Worm (Caenorhabditis elegans) whole organism, L4 larva: ENCODE data around the gene bbs-8.

Experiments used
- Y5F2A.4 ChIP-seq: fragments of 200-800 bp; sonication (Bioruptor generic); optimal IDR thresholded peaks from 2 replicates; lab custom pipeline; 2018; ENCODE audit warnings: mild to moderate bottlenecking, missing genetic modification characterization, missing compliant biosample characterization
- aly-2 ChIP-seq: sonication (generic microtip); optimal IDR thresholded peaks from 2 replicates; lab custom pipeline; 2018; ENCODE audit warnings: missing biosample characterization, missing genetic modification characterization
- ama-1 ChIP-seq: fragments of 150-350 bp; optimal IDR thresholded peaks from 2 replicates; lab custom pipeline; 2014; ENCODE audit warnings: inconsistent platforms, mixed read lengths
- lin-13 ChIP-seq: fragments of 150-350 bp; optimal IDR thresholded peaks from 2 replicates; lab custom pipeline; 2014; ENCODE audit warnings: missing biosample characterization, missing genetic modification reagents, missing genetic modification characterization
- lin-39 ChIP-seq: fragments of 150-350 bp; optimal IDR thresholded peaks from 2 replicates; lab custom pipeline; 2014; ENCODE audit warnings: missing biosample characterization, missing genetic modification reagents, missing genetic modification characterization
- lir-3 ChIP-seq: sonication (generic microtip); optimal IDR thresholded peaks from 2 replicates; lab custom pipeline; 2016; ENCODE audit warnings: mild to moderate bottlenecking, missing genetic modification characterization, missing compliant biosample characterization
- nhr-11 ChIP-seq: fragments of 150-350 bp; optimal IDR thresholded peaks from 2 replicates; lab custom pipeline; 2014; ENCODE audit warnings: missing biosample characterization, missing genetic modification characterization
- zag-1 ChIP-seq: fragments of 150-350 bp; optimal IDR thresholded peaks from 2 replicates; lab custom pipeline; 2014; ENCODE audit warnings: missing biosample characterization, missing genetic modification characterization

ce11 chrV:6762361-6762760 lies 2.5 kb downstream of the bbs-8 start, which contains the start of gene T25F10.4:
- no peak for TF ChIP-seq lir-3
- TF ChIP-seq lin-39 (tag; lab: Kevin White, UChicago), result no peak
- TF ChIP-seq aly-2 (tag; lab: Kevin White, UChicago), result no peak
- TF ChIP-seq nhr-11 (tag; lab: Kevin White, UChicago), result no peak
- TF ChIP-seq zag-1 (tag; lab: Kevin White, UChicago), result no peak
- no peak for TF ChIP-seq Y5F2A.4 (GFP tag; lab: Kevin White, UChicago)
- no peak for TF ChIP-seq ama-1 (lab: Kevin White, UChicago)
- no peak for TF ChIP-seq lin-13 (GFP tag; lab: Kevin White, UChicago)
